Fruit fly (Drosophila melanogaster) Kc167 (cell line): ENCODE measurements around the gene CG10477.

Source experiments
- Myc ChIP-seq: fragments of >200 bp; optimal IDR thresholded peaks from 2 replicates; lab custom pipeline; 2017; ENCODE audit warnings: missing external identifiers
- Sin3A ChIP-seq: fragments of >200 bp; optimal IDR thresholded peaks from 2 replicates; lab custom pipeline; 2018; ENCODE audit warnings: missing external identifiers
- h ChIP-seq: fragments of >200 bp; optimal IDR thresholded peaks from 3 replicates; lab custom pipeline; 2018; ENCODE audit warnings: missing external identifiers
- insv ChIP-seq: fragments of >200 bp; optimal IDR thresholded peaks from 3 replicates; lab custom pipeline; 2018; ENCODE audit warnings: missing external identifiers
- psq ChIP-seq: fragments of >200 bp; optimal IDR thresholded peaks from 2 replicates; lab custom pipeline; 2017; ENCODE audit warnings: missing external identifiers
- ttk ChIP-seq: sonication (Bioruptor generic); optimal IDR thresholded peaks from 2 replicates; lab custom pipeline; 2017; ENCODE audit warnings: missing external identifiers

Gene CG10477

DNA sequence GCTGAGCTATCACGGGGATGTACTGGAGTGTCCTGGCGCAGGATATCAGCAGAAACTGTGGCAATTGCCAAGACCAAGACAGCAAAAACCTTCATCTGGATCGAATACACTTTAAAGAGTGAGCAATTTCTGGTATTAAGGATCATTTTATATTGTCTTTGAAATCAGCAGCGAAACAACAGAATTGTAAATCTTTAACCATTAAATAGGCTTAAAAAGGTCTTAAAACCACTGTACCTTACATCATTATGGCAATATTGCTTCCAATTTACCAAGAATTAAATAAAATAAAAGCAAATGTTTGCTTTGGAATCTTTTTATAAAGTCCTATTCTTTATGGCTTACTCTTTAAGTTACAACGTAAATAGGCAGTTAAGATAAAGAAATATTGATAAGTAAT is at the start of gene CG10477:
Gene CG10477 (minus strand): TSS at position 101 of the 400 bp plus-strand sequence.
- no peak for TF ChIP-seq Myc (lab: Kevin White, UChicago)
- TF ChIP-seq h, result no peak
- TF ChIP-seq ttk (lab: Kevin White, UChicago), result no peak
- no peak for TF ChIP-seq insv (lab: Kevin White, UChicago)
- no peak for TF ChIP-seq psq (lab: Kevin White, UChicago)
- no peak for TF ChIP-seq Sin3A (lab: Kevin White, UChicago)

DNA sequence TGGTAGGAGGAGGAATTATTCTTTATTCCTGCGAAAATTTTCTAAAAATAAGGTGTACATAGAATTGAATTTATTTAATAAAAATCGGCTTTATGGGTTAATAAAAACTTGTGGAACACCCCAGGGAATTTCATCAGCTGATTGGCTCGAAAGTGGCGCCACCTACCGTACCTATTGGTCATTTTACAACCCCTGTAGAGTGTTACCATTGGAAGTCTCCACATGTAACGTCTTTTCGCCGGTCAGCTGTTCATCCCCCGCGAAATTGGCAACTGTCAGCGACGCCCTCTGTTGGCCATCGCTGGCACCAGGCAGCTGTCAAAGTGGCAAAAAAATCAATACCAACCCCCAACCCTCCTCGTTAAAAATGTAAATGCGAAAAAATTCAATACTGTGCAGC is 48.1 kb upstream of the CG10477 start, which contains the start of gene CG13293:
Gene CG13293 (plus strand): TSS at position 323 of the 400 bp plus-strand sequence.
- TF ChIP-seq psq (lab: Kevin White, UChicago) (no peak), insv (lab: Kevin White, UChicago) (no peak), Myc (lab: Kevin White, UChicago) (no peak), h (no peak), ttk (lab: Kevin White, UChicago) (no peak), Sin3A (lab: Kevin White, UChicago) (no peak)

DNA sequence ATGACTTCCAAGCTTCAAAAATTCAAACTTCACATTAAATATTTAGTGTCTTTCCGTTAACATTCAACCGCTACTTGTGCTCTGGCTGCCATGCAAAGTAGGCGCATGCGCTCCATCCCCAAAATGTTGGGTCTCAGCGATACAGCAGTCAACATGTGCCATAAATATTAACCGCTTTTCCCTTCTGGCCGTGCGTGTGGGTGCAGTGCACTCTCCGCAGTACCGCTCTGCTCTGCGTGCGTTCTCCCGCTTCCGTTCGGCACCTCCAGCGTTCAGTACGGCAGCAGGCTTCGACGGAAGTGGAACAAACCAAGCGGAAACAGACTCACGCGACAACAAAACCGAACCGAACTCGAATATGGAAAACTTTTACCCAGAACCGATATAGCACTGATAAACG is 42.0 kb upstream of the CG10477 start, which contains the start of gene ssp6:
Gene ssp6 (plus strand): TSS at position 294 of the 400 bp plus-strand sequence.
- TF ChIP-seq ttk (lab: Kevin White, UChicago) (no peak), insv (lab: Kevin White, UChicago) (no peak), Myc (lab: Kevin White, UChicago) (no peak), Sin3A (lab: Kevin White, UChicago) (no peak), psq (lab: Kevin White, UChicago) (no peak), h (no peak)

DNA sequence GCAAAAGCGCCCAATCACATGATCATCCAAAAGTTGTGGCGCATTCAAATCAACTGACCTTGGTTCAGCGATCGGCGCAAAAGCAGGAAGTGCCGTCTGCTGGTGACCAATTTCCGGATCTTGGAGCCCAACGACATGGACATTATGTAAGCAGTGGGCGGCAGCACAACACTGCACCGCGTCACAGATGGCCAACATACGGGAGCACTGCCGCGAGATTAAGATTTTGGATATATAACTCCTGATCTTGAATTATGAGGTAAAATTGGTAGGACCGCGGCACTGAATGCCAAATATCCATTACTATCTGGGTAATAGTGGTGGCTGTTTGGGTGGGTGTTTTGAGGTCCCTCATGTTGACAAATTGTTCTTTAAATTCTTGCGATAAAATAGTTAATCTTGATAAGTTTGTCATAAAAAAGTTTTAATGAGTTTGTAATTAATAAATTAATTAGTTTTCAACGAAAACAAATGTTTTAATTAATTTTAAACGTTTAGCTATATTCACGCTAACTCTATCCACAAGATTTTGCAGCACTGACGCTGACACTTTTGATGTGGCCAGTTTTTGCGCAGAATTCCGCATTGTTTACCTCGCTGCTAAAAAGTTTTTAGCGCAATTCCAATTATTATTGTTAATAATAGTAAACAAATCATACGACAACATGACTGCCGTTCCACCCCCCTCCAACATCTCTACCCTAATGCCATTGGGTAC is 40.7 kb upstream of the CG10477 start, which contains the start of the genes CG13295 and CG6610:
Gene CG13295 (minus strand): TSS at position 271 of the 718 bp plus-strand sequence.
Gene CG6610 (plus strand): TSS at position 562 of the 718 bp plus-strand sequence.
- TF ChIP-seq Sin3A (lab: Kevin White, UChicago), result no peak
- no peak for TF ChIP-seq insv (lab: Kevin White, UChicago)
- no peak for TF ChIP-seq h
- TF ChIP-seq ttk (lab: Kevin White, UChicago), result no peak
- no peak for TF ChIP-seq psq (lab: Kevin White, UChicago)
- TF ChIP-seq Myc (lab: Kevin White, UChicago), result no peak

DNA sequence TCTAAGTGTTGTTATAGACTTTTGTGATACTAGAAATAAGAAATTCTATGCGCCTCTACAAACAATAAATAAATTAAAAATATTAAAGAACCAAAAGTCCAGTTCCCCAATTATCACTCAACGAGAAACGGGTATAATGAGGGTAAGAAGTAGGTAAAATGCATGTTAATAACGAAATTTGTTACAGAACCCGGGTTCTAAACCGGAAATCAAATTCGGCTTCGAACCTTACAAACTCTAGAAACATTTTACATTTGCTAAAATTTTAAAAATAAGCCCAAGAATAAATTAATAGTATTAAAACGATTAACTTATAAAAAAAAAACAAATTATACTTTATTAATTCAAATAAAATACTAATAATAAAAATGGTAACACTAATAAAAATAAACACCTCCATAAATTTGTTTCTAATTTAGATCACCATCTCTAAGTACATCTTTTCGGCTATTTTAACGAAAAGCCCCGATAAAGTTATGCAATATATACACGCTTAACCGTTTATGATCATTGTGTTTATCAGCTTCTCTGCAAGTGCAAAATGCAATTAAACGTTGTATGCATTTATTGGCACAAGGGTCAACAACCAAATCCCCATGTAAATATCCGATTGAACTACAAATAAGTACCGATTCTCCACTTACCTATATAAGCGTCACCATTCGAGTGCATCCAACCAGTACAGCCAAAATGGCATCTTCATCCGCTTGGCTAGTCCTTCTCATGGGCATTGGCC is 37.2 kb upstream of the CG10477 start, which contains the start of gene CG6602:
Gene CG6602 (plus strand): TSS at position 686 of the 736 bp plus-strand sequence.
- TF ChIP-seq insv (lab: Kevin White, UChicago), result no peak
- TF ChIP-seq Sin3A (lab: Kevin White, UChicago), result no peak
- no peak for TF ChIP-seq Myc (lab: Kevin White, UChicago)
- no peak for TF ChIP-seq psq (lab: Kevin White, UChicago)
- no peak for TF ChIP-seq ttk (lab: Kevin White, UChicago)
- no peak for TF ChIP-seq h

DNA sequence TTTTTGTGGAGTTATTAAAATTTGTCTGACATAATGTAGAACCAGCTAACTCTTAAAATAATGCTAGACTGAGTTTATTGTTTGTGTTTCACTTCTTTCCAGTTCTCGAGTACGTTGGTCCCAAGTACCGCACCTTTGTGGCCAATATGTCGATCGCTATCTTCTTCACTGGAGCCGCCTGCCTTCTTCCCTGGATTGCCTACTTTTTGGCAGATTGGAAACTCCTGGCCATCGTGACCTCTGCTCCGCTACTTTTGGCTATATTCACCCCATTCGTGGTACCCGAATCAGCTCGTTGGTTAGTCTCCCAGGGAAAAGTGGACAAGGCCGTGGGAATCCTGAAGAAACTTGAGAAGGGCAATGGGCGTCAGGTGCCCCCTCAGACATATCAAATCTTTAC is 35.7 kb upstream of the CG10477 start:
- TF ChIP-seq Sin3A (lab: Kevin White, UChicago) (no peak), psq (lab: Kevin White, UChicago) (no peak), ttk (lab: Kevin White, UChicago) (no peak), insv (lab: Kevin White, UChicago) (no peak), h (no peak), Myc (lab: Kevin White, UChicago) (no peak)

DNA sequence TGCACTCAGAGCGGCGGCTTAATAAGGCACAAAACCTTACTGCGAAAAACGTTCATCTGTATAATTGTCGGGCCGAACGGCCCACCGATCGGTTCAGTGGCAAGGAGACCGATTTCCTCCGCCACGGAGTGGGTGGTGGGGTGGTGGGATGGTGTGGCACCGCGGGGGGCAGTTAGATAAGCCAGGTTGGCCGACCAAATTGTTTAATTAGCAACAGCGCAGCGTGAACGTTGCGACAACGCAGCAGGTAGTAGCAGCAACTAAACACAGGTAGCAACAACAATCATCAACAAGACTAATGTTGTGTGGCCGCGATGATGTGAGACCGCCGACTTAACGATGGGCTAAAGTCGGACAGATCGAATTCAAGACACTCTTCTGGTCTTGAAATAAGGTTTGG is 33.8 kb upstream of the CG10477 start:
- no peak for TF ChIP-seq Myc (lab: Kevin White, UChicago)
- TF ChIP-seq h, result no peak
- TF ChIP-seq Sin3A (lab: Kevin White, UChicago), result no peak
- no peak for TF ChIP-seq insv (lab: Kevin White, UChicago)
- no peak for TF ChIP-seq psq (lab: Kevin White, UChicago)
- no peak for TF ChIP-seq ttk (lab: Kevin White, UChicago)

DNA sequence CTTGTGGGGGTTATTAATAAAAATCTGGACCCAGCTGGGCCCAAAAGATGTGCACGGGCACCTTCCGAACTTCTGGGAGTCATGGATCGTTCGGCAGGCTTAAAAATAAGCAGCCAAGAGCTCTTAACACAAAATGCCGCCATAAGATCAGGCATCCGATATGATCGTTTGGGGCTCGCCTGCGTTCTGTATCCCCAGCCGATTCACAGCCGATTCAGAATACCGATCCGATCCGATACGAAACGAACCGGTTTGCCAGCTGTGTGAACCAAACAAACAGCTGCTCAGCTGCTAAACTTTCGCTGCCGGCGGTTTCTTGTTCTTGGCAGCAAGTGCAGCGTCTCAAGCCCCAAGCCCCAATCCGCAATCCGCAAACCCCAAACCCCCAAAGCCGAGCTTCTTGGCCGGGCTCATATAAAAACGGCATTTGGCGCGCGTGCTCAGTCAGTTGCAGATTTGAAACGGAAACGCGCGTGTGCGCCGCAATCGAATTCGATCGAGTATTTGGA is 31.5 kb upstream of the CG10477 start, which contains the start of gene CG42269:
Gene CG42269 (plus strand): TSS at position 416 of the 509 bp plus-strand sequence.
- TF ChIP-seq insv (lab: Kevin White, UChicago), result no peak
- no peak for TF ChIP-seq ttk (lab: Kevin White, UChicago)
- TF ChIP-seq Sin3A (lab: Kevin White, UChicago), result no peak
- no peak for TF ChIP-seq Myc (lab: Kevin White, UChicago)
- no peak for TF ChIP-seq h
- no peak for TF ChIP-seq psq (lab: Kevin White, UChicago)

DNA sequence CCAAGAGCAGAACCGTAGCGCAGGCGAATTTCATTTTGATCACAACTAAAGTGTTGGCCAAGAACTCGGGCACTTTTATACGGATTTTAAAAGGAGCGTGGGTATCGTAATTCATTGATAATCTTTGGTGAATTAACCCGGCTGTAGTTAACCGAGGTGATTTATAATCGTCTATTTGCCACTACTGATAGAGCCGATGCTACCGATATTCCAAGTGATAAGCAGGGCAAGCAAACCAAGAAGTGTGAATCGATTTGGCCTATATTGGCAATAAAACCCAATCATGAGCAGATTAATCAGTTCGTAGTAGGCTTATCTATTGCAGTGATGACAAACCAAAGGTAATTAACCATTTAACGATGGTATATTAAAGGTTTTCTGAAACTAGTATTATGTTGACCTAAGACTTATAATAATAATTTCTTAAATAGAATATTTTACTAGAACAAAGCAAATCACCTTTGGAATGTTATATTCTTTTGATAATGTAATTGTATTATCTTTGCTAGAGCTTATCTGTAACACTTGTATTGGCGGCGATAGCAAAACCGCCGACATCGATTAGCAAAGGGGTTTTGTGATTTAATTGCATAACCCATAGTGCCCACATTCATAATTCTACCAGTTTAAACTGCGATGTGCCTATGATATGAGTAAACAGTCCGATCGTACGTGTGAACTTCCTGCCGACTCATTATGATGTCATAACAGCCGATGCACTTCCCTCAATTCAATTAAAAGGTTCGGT is 28.6 kb upstream of the CG10477 start, which contains the start of gene CG10472:
Gene CG10472 (minus strand): TSS at position 51 of the 748 bp plus-strand sequence.
- TF ChIP-seq insv (lab: Kevin White, UChicago) (no peak), h (no peak), ttk (lab: Kevin White, UChicago) (no peak), Sin3A (lab: Kevin White, UChicago) (no peak)

DNA sequence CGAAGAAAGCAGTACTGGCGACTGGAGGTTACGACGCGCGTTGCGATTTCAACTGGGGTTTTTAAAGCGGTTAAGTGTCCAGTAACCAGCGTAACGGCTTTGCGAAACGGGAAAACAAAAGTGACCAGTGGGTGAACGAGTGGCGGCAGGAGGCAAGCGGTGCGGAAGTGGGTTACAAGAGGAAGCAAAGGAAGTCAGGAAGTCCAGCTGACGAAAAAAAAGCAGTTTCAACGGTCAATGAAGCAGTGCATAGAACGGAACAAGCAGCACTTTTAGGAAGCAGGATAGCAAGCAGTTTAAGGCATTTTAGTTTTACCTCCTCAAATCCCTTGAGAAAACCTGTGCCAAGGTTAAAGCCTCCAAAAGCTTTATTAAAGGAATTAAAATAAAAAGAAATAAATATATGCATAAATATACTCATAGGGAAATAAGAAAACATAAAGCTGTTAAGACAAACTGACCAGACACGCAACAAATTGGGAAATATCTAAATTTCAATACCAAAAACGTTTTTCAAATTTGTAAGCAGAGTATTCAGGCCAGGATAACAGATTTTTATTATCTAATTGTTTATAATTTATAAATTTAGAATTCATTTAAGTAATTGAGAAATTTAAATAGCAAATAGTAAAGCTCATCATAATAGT is 24.8 kb upstream of the CG10477 start, which contains the start of gene CG6592:
Gene CG6592 (plus strand): TSS at position 597 of the 647 bp plus-strand sequence.
- TF ChIP-seq ttk (lab: Kevin White, UChicago), result no peak
- TF ChIP-seq insv (lab: Kevin White, UChicago), result no peak
- no peak for TF ChIP-seq Myc (lab: Kevin White, UChicago)
- no peak for TF ChIP-seq Sin3A (lab: Kevin White, UChicago)
- TF ChIP-seq psq (lab: Kevin White, UChicago), result no peak
- TF ChIP-seq h, result no peak
